Worm (Caenorhabditis elegans): Measurements from ENCODE around the gene K02D3.2.

K02D3.2 gene

ce11 chrX:13713857-13714256 lies 2.0 kb upstream of the K02D3.2 start, which contains the start of gene K11E4.1:
Gene K11E4.1 (plus strand): TSS chrX:13714157.
- TF ChIP-seq nfya-1 (tag; optimal IDR thresholded peaks at IDR 0.05; ENCODE audit: borderline replicate concordance, insufficient read depth), result no peak
- no peak for TF ChIP-seq ztf-6 (GFP tag; IDR thresholded peaks at IDR 0.05)
- no peak for TF ChIP-seq let-607 (tag; optimal IDR thresholded peaks at IDR 0.05)
- TF ChIP-seq ztf-26 (tag; optimal IDR thresholded peaks at IDR 0.05), result no peak
- no peak for TF ChIP-seq dpff-1 (tag; optimal IDR thresholded peaks at IDR 0.05)
- no peak for TF ChIP-seq bed-2 (GFP tag; IDR thresholded peaks at IDR 0.05)
- TF ChIP-seq pbrm-1 (GFP tag; IDR thresholded peaks at IDR 0.05), result no peak
- no peak for TF ChIP-seq B0261.1 (tag; optimal IDR thresholded peaks at IDR 0.05)
- TF ChIP-seq cebp-1 (GFP tag; IDR thresholded peaks at IDR 0.05), result no peak
- TF ChIP-seq cebp-1 (tag; optimal IDR thresholded peaks at IDR 0.05), result no peak

DNA sequence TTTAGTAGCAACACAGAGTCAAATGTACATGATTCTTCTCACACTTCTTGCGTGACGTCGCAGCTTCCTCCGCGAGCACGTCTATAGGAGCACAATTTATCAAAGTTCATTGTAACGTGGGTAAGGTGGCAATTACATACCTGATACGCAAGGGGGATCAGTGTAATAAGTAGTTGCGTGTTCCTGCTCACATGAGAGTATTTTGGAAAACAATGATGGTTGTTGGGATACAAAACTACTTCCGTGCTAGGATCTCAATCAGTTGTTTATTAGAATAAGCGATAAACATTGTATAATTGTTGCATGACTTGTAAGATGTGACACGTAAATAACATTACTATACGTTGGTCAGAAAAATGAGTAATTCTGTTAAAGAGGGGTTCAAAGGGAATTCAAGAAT lies 1.2 kb upstream of the K02D3.2 start:
- no peak for TF ChIP-seq ceh-40 (GFP tag; IDR thresholded peaks at IDR 0.05)

DNA sequence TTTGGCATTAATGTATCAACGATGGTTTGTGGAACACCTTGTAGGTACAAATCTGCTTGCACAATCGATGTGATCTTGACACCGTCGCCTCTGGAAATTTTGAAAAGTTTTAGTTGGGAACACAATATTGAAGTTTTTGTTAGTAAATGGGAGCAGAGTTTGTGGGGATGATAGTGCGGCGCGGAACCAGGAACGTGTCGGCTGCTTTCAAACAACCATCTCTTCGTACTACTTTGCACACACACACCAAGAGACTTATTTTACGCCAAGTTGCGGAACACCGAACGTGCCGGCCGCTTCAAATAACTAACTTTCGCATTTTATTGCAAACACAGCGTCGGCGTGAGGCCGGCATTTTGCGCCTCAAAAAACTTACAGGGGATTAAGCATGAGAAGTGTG lies 2.7 kb downstream of the K02D3.2 start:
- TF ChIP-seq him-1 (tag; optimal IDR thresholded peaks at IDR 0.05) (no peak), aptf-3 (GFP tag; IDR thresholded peaks at IDR 0.05) (no peak), ztf-18 (tag; optimal IDR thresholded peaks at IDR 0.05) (no peak), snpc-4 (GFP tag; optimal IDR thresholded peaks at IDR 0.05) (no peak), snpc-4 (tag; optimal IDR thresholded peaks at IDR 0.05) (peak in 2 of 4 experiments; percentile 47 to 80), ceh-91 (GFP tag; IDR thresholded peaks at IDR 0.05) (no peak)

- TF ChIP-seq ceh-40 (GFP tag; IDR thresholded peaks at IDR 0.05), result no peak
- TF ChIP-seq bed-2 (GFP tag; IDR thresholded peaks at IDR 0.05), result no peak
- TF ChIP-seq F57A8.1 (GFP tag; optimal IDR thresholded peaks at IDR 0.05), result no peak
- no peak for TF ChIP-seq bed-1 (GFP tag; IDR thresholded peaks at IDR 0.05)
- TF ChIP-seq lir-1 (GFP tag; conservative IDR thresholded peaks at IDR 0.05), result no peak
- TF ChIP-seq somi-1 (GFP tag; optimal IDR thresholded peaks at IDR 0.05), result no peak
- TF ChIP-seq snpc-1.1 (tag; optimal IDR thresholded peaks at IDR 0.05; ENCODE audit: insufficient read depth), result no peak
- TF ChIP-seq dox-1 (GFP tag; IDR thresholded peaks at IDR 0.05), result no peak
- TF ChIP-seq atf-7 (tag; optimal IDR thresholded peaks at IDR 0.05), result no peak
- no peak for TF ChIP-seq Y95B8A.8 (GFP tag; IDR thresholded peaks at IDR 0.05)
- no peak for TF ChIP-seq C06A6.2 (GFP tag; conservative IDR thresholded peaks at IDR 0.05)
- no peak for TF ChIP-seq hlh-26 (GFP tag; conservative IDR thresholded peaks at IDR 0.05)
- no peak for TF ChIP-seq hlh-12 (tag; optimal IDR thresholded peaks at IDR 0.05)
- TF ChIP-seq Y53G8AR.9 (GFP tag; conservative IDR thresholded peaks at IDR 0.05), result no peak
- TF ChIP-seq egrh-3 (GFP tag; IDR thresholded peaks at IDR 0.05), result no peak
- no peak for TF ChIP-seq F37B4.10 (GFP tag; IDR thresholded peaks at IDR 0.05)
- no peak for TF ChIP-seq F22D6.2 (tag; optimal IDR thresholded peaks at IDR 0.05)
- TF ChIP-seq unc-62 (GFP tag; optimal IDR thresholded peaks at IDR 0.05), result no peak
- TF ChIP-seq zim-3 (tag; optimal IDR thresholded peaks at IDR 0.05), result no peak
- TF ChIP-seq madf-3 (GFP tag; IDR thresholded peaks at IDR 0.05), result no peak
Observed at ce11 chrX:13706607-13707006, 5.2 kb downstream of the K02D3.2 start, which contains the start of gene K02D3.1. Gene K02D3.1 (plus strand): TSS chrX:13706907.

Measured in whole organism, young adult.